Worm (Caenorhabditis elegans): ENCODE results near the gene pnc-1.

DNA sequence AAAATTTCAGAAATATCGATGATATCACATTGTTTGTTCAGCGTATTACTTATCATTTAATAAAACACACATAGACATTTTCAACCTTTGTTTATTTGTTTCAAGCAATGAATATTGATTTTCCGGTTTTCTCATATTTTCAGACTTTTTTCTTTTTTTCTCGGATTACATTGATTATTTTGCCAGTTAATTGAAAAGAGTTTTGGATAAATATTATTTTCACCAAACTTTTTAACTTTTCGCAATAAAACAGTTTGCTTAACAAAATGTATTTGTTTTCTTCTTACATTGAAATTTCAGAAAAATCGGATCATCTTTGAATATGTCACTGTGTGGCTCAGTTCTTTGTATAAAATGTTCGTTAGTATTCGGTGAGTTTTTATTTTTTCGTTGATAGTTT is 21.8 kb upstream of the pnc-1 start, which contains the start of gene Y38C1AA.6:
- no peak for TF ChIP-seq dao-5 (tag; optimal IDR thresholded peaks at IDR 0.05)
- TF ChIP-seq him-1 (tag; optimal IDR thresholded peaks at IDR 0.05) = no peak
